Worm (Caenorhabditis elegans) whole organism, L1 larva: ENCODE results near the gene glct-6.

Source experiments
- egl-13 ChIP-seq: sonication (generic microtip); optimal IDR thresholded peaks from 2 replicates; lab custom pipeline; 2016; ENCODE audit warnings: missing genotype, missing genetic modification reagents, missing genetic modification characterization, missing compliant biosample characterization
- jun-1 ChIP-seq: fragments of 150-350 bp; optimal IDR thresholded peaks from 2 replicates; lab custom pipeline; 2014; ENCODE audit warnings: missing biosample characterization, missing genetic modification reagents, missing genetic modification characterization
- lin-13 ChIP-seq: fragments of 150-350 bp; optimal IDR thresholded peaks from 2 replicates; lab custom pipeline; 2014; ENCODE audit warnings: missing biosample characterization, missing genetic modification reagents, missing genetic modification characterization
- mep-1 ChIP-seq: fragments of 150-350 bp; optimal IDR thresholded peaks from 2 replicates; lab custom pipeline; 2014; ENCODE audit warnings: missing biosample characterization, missing genetic modification characterization
- nhr-11 ChIP-seq: fragments of 150-350 bp; optimal IDR thresholded peaks from 2 replicates; lab custom pipeline; 2014; ENCODE audit warnings: missing biosample characterization, missing genetic modification characterization
- nhr-77 ChIP-seq: fragments of 150-350 bp; optimal IDR thresholded peaks from 2 replicates; lab custom pipeline; 2014; ENCODE audit warnings: missing biosample characterization, missing genetic modification characterization
- nhr-90 ChIP-seq: sonication (generic microtip); optimal IDR thresholded peaks from 2 replicates; lab custom pipeline; 2016; ENCODE audit warnings: mild to moderate bottlenecking, missing genetic modification characterization, missing compliant biosample characterization; ENCODE audit not compliant: poor library complexity
- snpc-4 ChIP-seq: fragments of 150-350 bp; optimal IDR thresholded peaks from 2 replicates; lab custom pipeline; 2014; ENCODE audit warnings: missing biosample characterization, missing genetic modification characterization
- tbx-2 ChIP-seq: sonication (generic microtip); optimal IDR thresholded peaks from 2 replicates; lab custom pipeline; 2016; ENCODE audit warnings: missing genetic modification characterization, missing compliant biosample characterization
- unc-86 ChIP-seq: sonication (generic microtip); optimal IDR thresholded peaks from 2 replicates; lab custom pipeline; 2016; ENCODE audit warnings: missing genetic modification characterization, missing compliant biosample characterization
- zag-1 ChIP-seq: fragments of 150-350 bp; optimal IDR thresholded peaks from 2 replicates; lab custom pipeline; 2014; ENCODE audit warnings: missing biosample characterization, missing genetic modification characterization

DNA sequence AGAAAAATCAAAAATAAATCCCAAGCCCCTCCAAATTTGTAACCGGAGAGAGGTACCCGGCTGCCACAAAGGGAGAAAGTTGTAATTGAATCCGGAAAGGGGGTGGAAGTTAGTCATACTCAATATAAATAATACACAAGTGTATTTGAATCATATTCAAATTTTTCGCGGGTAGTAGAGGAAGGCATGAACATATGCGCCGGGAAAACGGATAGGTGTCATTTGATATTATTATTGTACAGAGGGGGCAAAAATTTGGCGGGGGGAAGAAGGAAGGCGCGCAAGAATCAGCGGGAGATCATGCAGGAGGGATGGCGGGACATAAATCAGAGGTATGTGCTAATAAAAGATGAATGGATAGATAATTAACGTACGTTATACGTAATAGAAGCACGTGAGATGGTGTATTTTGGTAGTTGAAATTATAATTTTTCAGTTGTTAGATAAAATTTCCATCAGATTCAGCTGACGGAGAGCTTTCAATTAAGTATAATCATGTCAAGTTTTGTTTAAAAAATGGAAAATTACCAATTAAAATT, 42.6 kb downstream of the glct-6 start, which contains the start of gene F28F9.3:
- no peak for TF ChIP-seq nhr-90
- TF ChIP-seq unc-86: no peak
- no peak for TF ChIP-seq lin-13
- no peak for TF ChIP-seq zag-1
- TF ChIP-seq snpc-4: no peak
- no peak for TF ChIP-seq nhr-11
- TF ChIP-seq nhr-77 (tag; lab: Kevin White, UChicago): no peak
- no peak for TF ChIP-seq mep-1 (tag; lab: Kevin White, UChicago)
- TF ChIP-seq jun-1 (tag; lab: Kevin White, UChicago): no peak
- TF ChIP-seq tbx-2 (tag; lab: Kevin White, UChicago): no peak
- no peak for TF ChIP-seq egl-13 (tag; lab: Kevin White, UChicago)
